Worm (Caenorhabditis elegans) whole organism, midembryonic: ENCODE results near the gene clec-70.

ENCODE experiments used
- T22C8.4 ChIP-seq: fragments of 200-800 bp; sonication (Bioruptor generic); IDR thresholded peaks from 2 replicates; pipeline ENCODE4 v1.3.6; 2022; ENCODE audit warnings: missing genetic modification characterization, missing compliant biosample characterization
- cog-1 ChIP-seq: sonication (generic microtip); optimal IDR thresholded peaks from 2 replicates; lab custom pipeline; 2016; ENCODE audit warnings: missing genetic modification characterization, missing compliant biosample characterization
- flt-1 ChIP-seq: fragments of 200-800 bp; sonication (Bioruptor generic); IDR thresholded peaks from 2 replicates; pipeline ENCODE4 v1.3.6; 2022; ENCODE audit warnings: missing genetic modification characterization, missing compliant biosample characterization
- klf-2 ChIP-seq: fragments of 200-800 bp; sonication (Bioruptor generic); conservative IDR thresholded peaks from 2 replicates; pipeline ENCODE4 v1.3.6; 2022; ENCODE audit warnings: missing genetic modification reagents, missing genetic modification characterization, missing compliant biosample characterization
- med-1 ChIP-seq: sonication (generic microtip); optimal IDR thresholded peaks from 2 replicates; lab custom pipeline; 2017; ENCODE audit warnings: missing genetic modification characterization, mild to moderate bottlenecking, missing compliant biosample characterization, antibody characterized with exemption, missing genetic modification reagents; ENCODE audit not compliant: insufficient read depth
- ref-1 ChIP-seq: fragments of 200-800 bp; sonication (Bioruptor generic); conservative IDR thresholded peaks from 2 replicates; pipeline ENCODE4 v1.3.6; 2022; ENCODE audit warnings: missing genetic modification reagents, missing genetic modification characterization, missing compliant biosample characterization
- tab-1 ChIP-seq: fragments of 200-800 bp; sonication (Bioruptor generic); IDR thresholded peaks from 2 replicates; pipeline ENCODE4 v1.3.6; 2022; ENCODE audit warnings: missing genetic modification characterization, missing compliant biosample characterization
- ztf-23 ChIP-seq: fragments of 200-800 bp; sonication (Bioruptor generic); IDR thresholded peaks from 2 replicates; pipeline ENCODE4 v1.3.6; 2022; ENCODE audit warnings: missing genetic modification reagents, missing genetic modification characterization, missing compliant biosample characterization
- ztf-29 ChIP-seq: fragments of 200-800 bp; sonication (Bioruptor generic); IDR thresholded peaks from 2 replicates; pipeline ENCODE4 v1.3.6; 2022; ENCODE audit warnings: missing genetic modification reagents, missing genetic modification characterization, missing compliant biosample characterization

Gene clec-70

DNA sequence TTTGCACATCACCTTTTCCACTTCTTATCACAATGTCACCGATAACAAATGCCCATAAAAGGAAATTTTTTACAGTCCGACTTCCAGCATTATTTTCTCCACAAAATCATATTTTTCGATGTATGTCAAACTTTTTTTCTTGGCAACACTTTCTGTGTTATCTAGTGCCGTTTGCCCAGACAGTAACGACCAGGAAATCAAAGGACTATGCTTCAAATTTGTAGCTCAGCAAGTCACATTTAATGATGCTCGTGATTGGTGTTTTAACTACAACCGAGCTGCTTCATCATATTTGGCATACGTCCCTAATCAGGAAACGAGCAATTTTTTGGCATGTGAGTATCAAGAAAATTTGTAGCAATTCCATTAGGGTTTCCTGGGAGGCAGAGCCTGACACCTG, 31.0 kb downstream of the clec-70 start:
- no peak for TF ChIP-seq med-1 (GFP tag; lab: Kevin White, UChicago)
- TF ChIP-seq ztf-29 (GFP tag; lab: Robert Waterston, UW), result no peak
- no peak for TF ChIP-seq klf-2
- no peak for TF ChIP-seq ref-1 (GFP tag; lab: Robert Waterston, UW)
- TF ChIP-seq tab-1 (GFP tag; lab: Robert Waterston, UW), result no peak
- TF ChIP-seq cog-1 (tag; lab: Kevin White, UChicago), result no peak
- no peak for TF ChIP-seq flt-1 (GFP tag; lab: Robert Waterston, UW)

DNA sequence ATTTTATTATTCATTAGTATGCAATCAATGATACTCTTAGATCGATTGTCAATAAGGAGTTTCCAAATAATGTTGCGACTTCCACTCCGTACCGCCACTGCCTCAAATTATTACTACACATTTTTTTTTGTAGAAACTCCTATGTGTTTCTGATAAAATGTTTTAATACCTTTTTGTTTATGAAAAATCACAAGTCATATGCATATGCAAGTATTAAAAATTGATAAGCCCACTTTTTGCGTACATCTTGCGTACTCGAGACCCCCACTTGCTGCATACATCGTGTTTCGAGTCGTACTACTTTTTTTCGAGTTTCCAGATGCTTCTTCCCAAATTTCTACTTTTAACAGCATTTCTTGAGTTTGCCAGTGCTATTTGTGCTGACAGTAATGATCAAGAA, 32.5 kb downstream of the clec-70 start, which contains the start of gene clec-76:
Gene clec-76, plus strand, starts transcription at position 234 of the 400 bp plus-strand sequence.
- TF ChIP-seq klf-2, result no peak
- no peak for TF ChIP-seq flt-1 (GFP tag; lab: Robert Waterston, UW)
- no peak for TF ChIP-seq tab-1 (GFP tag; lab: Robert Waterston, UW)
- no peak for TF ChIP-seq ztf-23
- no peak for TF ChIP-seq T22C8.4 (GFP tag; lab: Robert Waterston, UW)
- no peak for TF ChIP-seq ref-1 (GFP tag; lab: Robert Waterston, UW)
- TF ChIP-seq med-1 (GFP tag; lab: Kevin White, UChicago), result no peak
- TF ChIP-seq cog-1 (tag; lab: Kevin White, UChicago), result no peak

DNA sequence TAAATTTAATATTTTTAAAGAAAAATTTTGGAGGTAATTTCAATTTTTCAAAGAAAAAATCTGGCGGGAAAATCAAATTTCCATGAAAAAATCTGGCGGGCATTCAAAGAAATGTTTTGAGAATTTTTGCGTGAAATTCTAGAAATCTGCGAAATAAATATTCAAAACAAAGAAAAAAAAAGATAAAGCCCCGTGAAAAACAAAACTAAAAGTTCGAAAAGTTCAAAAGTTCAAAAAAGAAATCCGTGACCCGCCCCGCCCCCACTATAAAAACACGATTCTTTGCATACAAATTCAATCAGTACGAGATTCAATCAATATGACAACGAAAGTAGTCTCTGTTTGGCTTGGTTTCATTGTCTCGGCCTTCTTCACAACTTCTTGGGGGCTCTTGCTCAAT, 40.5 kb downstream of the clec-70 start, which contains the start of gene clec-79:
Gene clec-79, plus strand, starts transcription at position 301 of the 400 bp plus-strand sequence.
- TF ChIP-seq cog-1 (tag; lab: Kevin White, UChicago) (no peak), med-1 (GFP tag; lab: Kevin White, UChicago) (no peak), tab-1 (GFP tag; lab: Robert Waterston, UW) (no peak), klf-2 (no peak), flt-1 (GFP tag; lab: Robert Waterston, UW) (no peak), ztf-29 (GFP tag; lab: Robert Waterston, UW) (no peak), ztf-23 (no peak)

DNA sequence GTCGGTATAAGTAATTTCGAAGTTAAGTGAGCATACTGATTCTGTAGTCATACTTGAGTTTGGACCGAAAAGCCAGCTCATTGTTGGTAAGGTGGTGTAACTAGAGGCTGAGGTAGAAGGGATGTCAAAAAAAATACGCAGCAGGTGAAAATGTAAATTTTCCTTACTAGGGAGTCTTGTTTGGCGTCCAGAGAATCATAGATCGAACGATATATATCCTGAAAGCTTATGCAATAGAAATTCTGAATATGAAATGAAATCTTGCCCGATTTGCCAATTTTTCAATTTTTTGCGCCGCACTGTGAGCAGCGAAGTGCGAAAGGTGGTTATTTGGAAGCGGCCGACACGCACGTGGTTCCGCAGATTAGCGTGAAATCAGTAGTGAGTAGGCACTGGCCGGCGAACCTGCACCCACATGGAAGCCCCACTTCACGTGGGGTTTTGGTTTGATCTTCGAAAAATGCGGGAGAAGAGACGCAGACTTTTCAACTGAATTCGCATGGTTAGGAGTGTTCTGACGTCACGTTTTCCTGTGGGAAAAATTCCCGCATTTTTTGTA, 45.5 kb downstream of the clec-70 start, which contains the start of gene srh-220:
Gene srh-220, minus strand, starts transcription at position 51 of the 559 bp plus-strand sequence.
- TF ChIP-seq flt-1 (GFP tag; lab: Robert Waterston, UW) (no peak), med-1 (GFP tag; lab: Kevin White, UChicago) (no peak), ztf-29 (GFP tag; lab: Robert Waterston, UW) (no peak), tab-1 (GFP tag; lab: Robert Waterston, UW) (no peak), ref-1 (GFP tag; lab: Robert Waterston, UW) (no peak), klf-2 (no peak)

DNA sequence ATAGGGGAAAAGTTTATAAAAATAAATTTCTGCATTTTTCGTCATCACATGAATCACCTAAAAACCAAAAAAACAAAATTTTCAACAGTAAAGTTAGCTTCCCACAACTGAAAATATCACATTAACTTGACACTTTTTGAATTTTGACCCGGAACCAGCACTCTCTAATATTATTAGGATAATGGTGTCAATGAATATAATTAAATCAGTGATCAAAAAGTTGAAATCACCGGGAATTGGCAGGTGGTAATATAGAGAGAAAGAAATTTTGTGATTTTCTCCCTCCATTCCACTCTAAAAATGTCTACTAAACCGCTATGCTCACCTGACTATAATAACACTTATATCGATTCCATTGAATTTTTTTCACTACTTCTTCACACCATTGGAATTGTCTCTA, 47.0 kb downstream of the clec-70 start, which contains the start of gene srh-222:
Gene srh-222, plus strand, starts transcription at position 301 of the 400 bp plus-strand sequence.
- TF ChIP-seq klf-2, result no peak
- no peak for TF ChIP-seq cog-1 (tag; lab: Kevin White, UChicago)
- TF ChIP-seq flt-1 (GFP tag; lab: Robert Waterston, UW), result no peak
- no peak for TF ChIP-seq med-1 (GFP tag; lab: Kevin White, UChicago)
- TF ChIP-seq ref-1 (GFP tag; lab: Robert Waterston, UW), result no peak

DNA sequence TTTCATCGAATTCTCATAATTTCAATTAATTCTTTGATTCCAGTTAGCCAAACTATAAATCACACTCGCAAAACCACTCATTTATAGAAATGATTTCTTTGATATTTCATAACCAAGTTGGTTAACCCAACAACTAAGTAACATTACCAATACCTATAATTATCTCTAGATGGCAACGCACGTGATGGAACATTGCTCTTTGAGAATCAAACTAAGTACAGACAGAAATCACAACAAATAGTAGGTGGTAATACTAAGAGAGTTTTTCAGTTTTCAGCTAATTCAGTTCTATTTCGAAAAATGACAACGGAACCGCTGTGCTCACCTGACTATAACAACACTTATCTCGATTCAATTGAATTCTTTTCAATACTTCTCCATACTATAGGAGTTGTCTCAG, 49.1 kb downstream of the clec-70 start, which contains the start of gene srh-223:
Gene srh-223, plus strand, starts transcription at position 301 of the 400 bp plus-strand sequence.
- TF ChIP-seq tab-1 (GFP tag; lab: Robert Waterston, UW) (no peak), cog-1 (tag; lab: Kevin White, UChicago) (no peak), T22C8.4 (GFP tag; lab: Robert Waterston, UW) (no peak), ref-1 (GFP tag; lab: Robert Waterston, UW) (no peak), ztf-23 (no peak), klf-2 (no peak), ztf-29 (GFP tag; lab: Robert Waterston, UW) (no peak), med-1 (GFP tag; lab: Kevin White, UChicago) (no peak), flt-1 (GFP tag; lab: Robert Waterston, UW) (no peak)
